Worm (Caenorhabditis elegans): Measurements from ENCODE around the gene C55A6.4.

DNA sequence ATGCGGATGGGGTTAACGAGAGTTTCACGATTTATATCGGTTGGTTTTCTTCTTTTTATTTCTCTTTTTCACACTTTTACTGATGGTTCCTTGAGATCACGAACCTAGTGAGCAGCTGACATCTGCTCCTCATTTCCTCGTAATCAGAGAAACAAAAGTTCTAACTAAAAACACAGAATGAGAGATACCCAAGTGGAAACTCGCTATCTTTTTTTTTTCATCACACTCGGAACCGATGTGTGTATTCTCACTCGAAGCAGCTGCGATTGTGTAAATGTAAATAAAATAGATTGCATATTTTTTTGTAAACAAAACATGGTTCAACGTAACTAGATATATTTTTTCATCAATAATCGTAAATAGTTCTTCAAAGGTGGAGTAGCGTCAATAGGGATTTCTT, 11.3 kb downstream of the C55A6.4 start:
- TF ChIP-seq F57C9.4 (tag; optimal IDR thresholded peaks at IDR 0.05) (no peak), ama-1 (optimal IDR thresholded peaks at IDR 0.05) (no peak), ama-1 (GFP tag; optimal IDR thresholded peaks at IDR 0.05) (no peak), unc-62 (GFP tag; optimal IDR thresholded peaks at IDR 0.05) (no peak), Y53F4B.3 (GFP tag; IDR thresholded peaks at IDR 0.05) (no peak), cebp-1 (GFP tag; IDR thresholded peaks at IDR 0.05) (no peak), cebp-1 (tag; optimal IDR thresholded peaks at IDR 0.05) (no peak), nhr-179 (tag; optimal IDR thresholded peaks at IDR 0.05) (no peak), bed-1 (GFP tag; IDR thresholded peaks at IDR 0.05) (no peak), pha-4 (tag; optimal IDR thresholded peaks at IDR 0.05) (no peak), ztf-22 (GFP tag; optimal IDR thresholded peaks at IDR 0.05) (no peak), nhr-90 (tag; optimal IDR thresholded peaks at IDR 0.05) (no peak), Y95B8A.8 (GFP tag; IDR thresholded peaks at IDR 0.05) (no peak), ceh-27 (GFP tag; optimal IDR thresholded peaks at IDR 0.05) (no peak)

Data from whole organism, young adult.